Worm (Caenorhabditis elegans): ENCODE measurements around the gene clec-165.

Gene clec-165

ce11 chrIV:1246762-1247436 is at the start of gene clec-165, which contains the start of gene F38A1.11:
Gene clec-165 (minus strand): TSS chrIV:1246886.
Gene F38A1.11 (plus strand): TSS chrIV:1247386.
- no peak for TF ChIP-seq ama-1 (optimal IDR thresholded peaks at IDR 0.05)
- peak; percentile 15 for TF ChIP-seq fos-1 (tag; optimal IDR thresholded peaks at IDR 0.05)

ce11 chrIV:1289327-1289726 is 42.6 kb upstream of the clec-165 start, which contains the start of gene plst-1:
Gene plst-1 (plus strand): TSS chrIV:1289627.
- TF ChIP-seq sem-4 (tag; optimal IDR thresholded peaks at IDR 0.05) (no peak), nhr-12 (tag; optimal IDR thresholded peaks at IDR 0.05) (no peak), lin-13 (GFP tag; optimal IDR thresholded peaks at IDR 0.05) (no peak), ztf-4 (tag; optimal IDR thresholded peaks at IDR 0.05) (no peak), nhr-77 (tag; optimal IDR thresholded peaks at IDR 0.05) (no peak), mdl-1 (tag; optimal IDR thresholded peaks at IDR 0.05) (no peak), nhr-25 (tag; optimal IDR thresholded peaks at IDR 0.05) (no peak), unc-55 (GFP tag; optimal IDR thresholded peaks at IDR 0.05) (no peak), nhr-21 (tag; optimal IDR thresholded peaks at IDR 0.05) (no peak), lin-39 (tag; optimal IDR thresholded peaks at IDR 0.05) (no peak), mab-5 (tag; optimal IDR thresholded peaks at IDR 0.05) (no peak), sma-3 (GFP tag; optimal IDR thresholded peaks at IDR 0.05) (no peak), nhr-129 (tag; optimal IDR thresholded peaks at IDR 0.05) (no peak), ztf-11 (tag; optimal IDR thresholded peaks at IDR 0.05) (no peak), skn-1 (tag; optimal IDR thresholded peaks at IDR 0.05) (no peak), unc-39 (tag; optimal IDR thresholded peaks at IDR 0.05) (no peak), ceh-16 (tag; optimal IDR thresholded peaks at IDR 0.05) (no peak), blmp-1 (tag; optimal IDR thresholded peaks at IDR 0.05; ENCODE audit: insufficient read depth) (no peak), elt-3 (tag; optimal IDR thresholded peaks at IDR 0.05) (no peak), ceh-82 (tag; optimal IDR thresholded peaks at IDR 0.05) (no peak)

- TF ChIP-seq elt-3 (tag; optimal IDR thresholded peaks at IDR 0.05) = no peak
- TF ChIP-seq mbf-1 (tag; optimal IDR thresholded peaks at IDR 0.05) = no peak
- no peak for TF ChIP-seq mdl-1 (tag; optimal IDR thresholded peaks at IDR 0.05)
- no peak for TF ChIP-seq aly-2 (tag; optimal IDR thresholded peaks at IDR 0.05)
- TF ChIP-seq lin-11 (tag; optimal IDR thresholded peaks at IDR 0.05) = no peak
- TF ChIP-seq sem-4 (tag; optimal IDR thresholded peaks at IDR 0.05) = no peak
- no peak for TF ChIP-seq egl-27 (tag; optimal IDR thresholded peaks at IDR 0.05)
- no peak for TF ChIP-seq nhr-25 (tag; optimal IDR thresholded peaks at IDR 0.05)
- no peak for TF ChIP-seq ceh-82 (tag; optimal IDR thresholded peaks at IDR 0.05)
- no peak for TF ChIP-seq lsy-2 (tag; optimal IDR thresholded peaks at IDR 0.05)
- no peak for TF ChIP-seq sma-3 (GFP tag; optimal IDR thresholded peaks at IDR 0.05)
- TF ChIP-seq ztf-11 (tag; optimal IDR thresholded peaks at IDR 0.05) = no peak
- no peak for TF ChIP-seq nhr-23 (tag; optimal IDR thresholded peaks at IDR 0.05)
- no peak for TF ChIP-seq peb-1 (tag; optimal IDR thresholded peaks at IDR 0.05)
- TF ChIP-seq unc-55 (GFP tag; optimal IDR thresholded peaks at IDR 0.05) = no peak
- TF ChIP-seq gmeb-1 (tag; optimal IDR thresholded peaks at IDR 0.05) = no peak
- TF ChIP-seq blmp-1 (tag; optimal IDR thresholded peaks at IDR 0.05; ENCODE audit: insufficient read depth) = no peak
- no peak for TF ChIP-seq crh-2 (tag; optimal IDR thresholded peaks at IDR 0.05)
- no peak for TF ChIP-seq R02D3.7 (tag; optimal IDR thresholded peaks at IDR 0.05)
- no peak for TF ChIP-seq alr-1 (tag; optimal IDR thresholded peaks at IDR 0.05)
These were observed 39.9 kb upstream of the clec-165 start for ce11 chrIV:1286549-1286948.

- TF ChIP-seq fos-1 (tag; optimal IDR thresholded peaks at IDR 0.05) (peak; percentile 74), egl-27 (tag; optimal IDR thresholded peaks at IDR 0.05) (no peak)
These were observed 38.2 kb upstream of the clec-165 start for ce11 chrIV:1284877-1285276.

- TF ChIP-seq nhr-23 (tag; optimal IDR thresholded peaks at IDR 0.05) (no peak), nhr-12 (tag; optimal IDR thresholded peaks at IDR 0.05) (no peak), nhr-129 (tag; optimal IDR thresholded peaks at IDR 0.05) (peak; percentile 10), unc-55 (GFP tag; optimal IDR thresholded peaks at IDR 0.05) (peak; percentile 44)
These were observed 32.3 kb upstream of the clec-165 start for ce11 chrIV:1278945-1279344.
